Worm (Caenorhabditis elegans) whole organism, young adult: ENCODE data around the gene lgl-1.
A peak's percentile ranks its signal among the peaks of the same experiment; 100 is the strongest.

ENCODE experiments used
- F10E7.11 ChIP-seq: sonication (generic microtip); optimal IDR thresholded peaks from 2 replicates; lab custom pipeline; 2017; ENCODE audit warnings: mild to moderate bottlenecking, missing genetic modification characterization, moderate library complexity, missing compliant biosample characterization
- F49E8.2 ChIP-seq: sonication (generic microtip); optimal IDR thresholded peaks from 3 replicates; lab custom pipeline; 2017; ENCODE audit warnings: missing genetic modification characterization, mild to moderate bottlenecking, missing compliant biosample characterization, antibody characterized with exemption, moderate library complexity; ENCODE audit not compliant: insufficient read depth
- F55B11.4 ChIP-seq: sonication (generic microtip); optimal IDR thresholded peaks from 2 replicates; lab custom pipeline; 2016; ENCODE audit warnings: missing compliant biosample characterization, missing genetic modification characterization, borderline replicate concordance; ENCODE audit not compliant: insufficient read depth
- K11D2.4 ChIP-seq: fragments of 200-800 bp; sonication (Bioruptor generic); IDR thresholded peaks from 2 replicates; pipeline ENCODE4 v1.3.6; 2022; ENCODE audit warnings: missing genetic modification reagents, missing genetic modification characterization, missing compliant biosample characterization
- T26A5.8 ChIP-seq: sonication (generic microtip); optimal IDR thresholded peaks from 2 replicates; lab custom pipeline; 2016; ENCODE audit warnings: missing genetic modification characterization, missing compliant biosample characterization
- Y79H2A.3 ChIP-seq: fragments of 200-800 bp; sonication (Bioruptor generic); conservative IDR thresholded peaks from 2 replicates; pipeline ENCODE4 v1.3.6; 2022; ENCODE audit warnings: missing genetic modification reagents, missing genetic modification characterization, missing compliant biosample characterization
- ama-1 ChIP-seq, 3 experiments: fragments of 150-350 bp in 1 of 3; sonication (generic microtip) in 2 of 3; optimal IDR thresholded peaks; 2 replicates each; lab custom pipeline; 2014 to 2018; ENCODE audit warnings: missing biosample characterization in 2 of 3, missing genetic modification characterization in 2 of 3, missing genetic modification reagents in 2 of 3
- cebp-1 ChIP-seq, 2 experiments: fragments of 200-800 bp in 1 of 2; sonication (Bioruptor generic) in 1 of 2; sonication (generic microtip) in 1 of 2; IDR thresholded peaks in 1 of 2; optimal IDR thresholded peaks in 1 of 2; 2 replicates each; pipeline versions ENCODE4 v1.3.6 to Lab custom; 2017 to 2022; ENCODE audit warnings: missing compliant biosample characterization in 2 of 2, missing genetic modification characterization in 2 of 2, mild to moderate bottlenecking in 1 of 2, missing genetic modification reagents in 1 of 2, moderate library complexity in 1 of 2
- ceh-100 ChIP-seq: fragments of 200-800 bp; sonication (Bioruptor generic); IDR thresholded peaks from 2 replicates; pipeline ENCODE4 v1.3.6; 2022; ENCODE audit warnings: missing genetic modification reagents, missing genetic modification characterization, missing compliant biosample characterization
- dox-1 ChIP-seq: fragments of 200-800 bp; sonication (Bioruptor generic); IDR thresholded peaks from 2 replicates; pipeline ENCODE4 v1.3.6; 2022; ENCODE audit warnings: missing genetic modification reagents, missing genetic modification characterization, missing compliant biosample characterization
- efl-1 ChIP-seq: fragments of 150-350 bp; optimal IDR thresholded peaks from 2 replicates; lab custom pipeline; 2014; ENCODE audit warnings: missing biosample characterization, missing genetic modification reagents, missing genetic modification characterization
- egrh-3 ChIP-seq: fragments of 200-800 bp; sonication (Bioruptor generic); IDR thresholded peaks from 2 replicates; pipeline ENCODE4 v1.3.6; 2022; ENCODE audit warnings: missing genetic modification reagents, missing genetic modification characterization, missing compliant biosample characterization
- gei-17 ChIP-seq: fragments of 200-800 bp; sonication (Bioruptor generic); optimal IDR thresholded peaks from 2 replicates; lab custom pipeline; 2018; ENCODE audit warnings: mild to moderate bottlenecking, missing genetic modification characterization, missing compliant biosample characterization
- hmg-1.2 ChIP-seq: fragments of 200-800 bp; sonication (Bioruptor generic); IDR thresholded peaks from 2 replicates; pipeline ENCODE4 v1.3.6; 2022; ENCODE audit warnings: missing genetic modification reagents, missing genetic modification characterization, missing compliant biosample characterization
- hmg-20 ChIP-seq: fragments of 200-800 bp; sonication (Bioruptor generic); IDR thresholded peaks from 2 replicates; pipeline ENCODE4 v1.3.6; 2022; ENCODE audit warnings: missing genetic modification reagents, missing genetic modification characterization, missing compliant biosample characterization
- madf-3 ChIP-seq: fragments of 200-800 bp; sonication (Bioruptor generic); IDR thresholded peaks from 2 replicates; pipeline ENCODE4 v1.3.6; 2022; ENCODE audit warnings: missing genetic modification reagents, missing genetic modification characterization, missing compliant biosample characterization
- mcd-1 ChIP-seq: fragments of 200-800 bp; sonication (Bioruptor generic); IDR thresholded peaks from 2 replicates; pipeline ENCODE4 v1.3.6; 2022; ENCODE audit warnings: missing genetic modification reagents, missing genetic modification characterization, missing compliant biosample characterization
- mes-4 ChIP-seq: sonication (generic microtip); optimal IDR thresholded peaks from 2 replicates; lab custom pipeline; 2016; ENCODE audit warnings: missing genotype, missing genetic modification characterization, missing compliant biosample characterization
- mxl-1 ChIP-seq: sonication (generic microtip); optimal IDR thresholded peaks from 2 replicates; lab custom pipeline; 2016; ENCODE audit warnings: missing genetic modification characterization, missing compliant biosample characterization
- nfyb-1 ChIP-seq: fragments of 200-800 bp; sonication (Bioruptor generic); IDR thresholded peaks from 2 replicates; pipeline ENCODE4 v1.3.6; 2022; ENCODE audit warnings: missing genetic modification reagents, missing genetic modification characterization, missing compliant biosample characterization
- nhr-120 ChIP-seq: fragments of 200-800 bp; sonication (Bioruptor generic); IDR thresholded peaks from 2 replicates; pipeline ENCODE4 v1.3.6; 2022; ENCODE audit warnings: missing genetic modification characterization, missing compliant biosample characterization
- nhr-80 ChIP-seq: sonication (generic microtip); optimal IDR thresholded peaks from 2 replicates; lab custom pipeline; 2016; ENCODE audit warnings: missing genetic modification characterization, missing compliant biosample characterization
- rcor-1 ChIP-seq: fragments of 200-800 bp; sonication (Bioruptor generic); IDR thresholded peaks from 2 replicates; pipeline ENCODE4 v1.3.6; 2022; ENCODE audit warnings: missing genetic modification reagents, missing genetic modification characterization, missing compliant biosample characterization
- rec-8 ChIP-seq, 2 experiments: sonication (generic microtip); optimal IDR thresholded peaks; 2 replicates each; lab custom pipeline; 2016; ENCODE audit warnings: mild to moderate bottlenecking in 2 of 2, missing genetic modification characterization in 2 of 2, missing genetic modification reagents in 2 of 2, missing genotype in 2 of 2, missing biosample characterization in 1 of 2, missing compliant biosample characterization in 1 of 2, moderate library complexity in 1 of 2
- repo-1 ChIP-seq: sonication (generic microtip); optimal IDR thresholded peaks from 2 replicates; lab custom pipeline; 2017; ENCODE audit warnings: mild to moderate bottlenecking, missing genetic modification characterization, missing compliant biosample characterization
- rpc-1 ChIP-seq, 2 experiments: fragments of 150-350 bp in 1 of 2; sonication (generic microtip) in 1 of 2; optimal IDR thresholded peaks; 2 replicates each; lab custom pipeline; 2014 to 2018; ENCODE audit warnings: missing biosample characterization in 1 of 2, missing genetic modification characterization in 1 of 2, missing genetic modification reagents in 1 of 2, missing genotype in 1 of 2
- snpc-1.3 ChIP-seq: sonication (generic microtip); optimal IDR thresholded peaks from 2 replicates; lab custom pipeline; 2017; ENCODE audit warnings: missing genetic modification characterization, mild to moderate bottlenecking, missing compliant biosample characterization, antibody characterized with exemption, moderate library complexity, missing genotype, missing genetic modification reagents; ENCODE audit not compliant: insufficient read depth
- tbp1 ChIP-seq: fragments of 200-800 bp; sonication (Bioruptor generic); optimal IDR thresholded peaks from 2 replicates; lab custom pipeline; 2018; ENCODE audit warnings: mild to moderate bottlenecking, missing genetic modification characterization, missing compliant biosample characterization
- zfh-2 ChIP-seq: fragments of 200-800 bp; sonication (Bioruptor generic); conservative IDR thresholded peaks from 2 replicates; pipeline ENCODE4 v1.3.6; 2022; ENCODE audit warnings: missing genetic modification reagents, missing genetic modification characterization, missing compliant biosample characterization
- ztf-18 ChIP-seq: sonication (generic microtip); optimal IDR thresholded peaks from 2 replicates; lab custom pipeline; 2016; ENCODE audit warnings: missing genotype, mild to moderate bottlenecking, missing genetic modification characterization, missing compliant biosample characterization

The lgl-1 gene

ce11 chrX:871020-871419, at the start of gene lgl-1:
Gene lgl-1 (minus strand): TSS chrX:871089.
- TF ChIP-seq cebp-1 (GFP tag; IDR thresholded peaks at IDR 0.05; lab: Robert Waterston, UW) (peak; percentile 70; the same call in 1 of the 2 replicates), cebp-1 (tag; optimal IDR thresholded peaks at IDR 0.05; lab: Kevin White, UChicago) (peak; percentile 93), rpc-1 (optimal IDR thresholded peaks at IDR 0.05; lab: Kevin White, UChicago) (no peak), rpc-1 (tag; optimal IDR thresholded peaks at IDR 0.05; lab: Kevin White, UChicago) (no peak), nfyb-1 (GFP tag; lab: Robert Waterston, UW) (no peak), snpc-1.3 (tag; lab: Kevin White, UChicago) (no peak), egrh-3 (peak; percentile 29; the same call in 1 of the 2 replicates), mes-4 (tag; lab: Kevin White, UChicago) (no peak), ama-1 (optimal IDR thresholded peaks at IDR 0.05; lab: Kevin White, UChicago) (no peak), ama-1 (GFP tag; optimal IDR thresholded peaks at IDR 0.05; lab: Kevin White, UChicago) (no peak), zfh-2 (GFP tag; lab: Robert Waterston, UW) (peak; percentile 74), hmg-1.2 (GFP tag; lab: Robert Waterston, UW) (peak; percentile 83), dox-1 (GFP tag; lab: Robert Waterston, UW) (peak; percentile 58; the same call in 1 of the 2 replicates), mcd-1 (GFP tag; lab: Robert Waterston, UW) (peak; percentile 41; the same call in 1 of the 2 replicates), ztf-18 (tag; lab: Kevin White, UChicago) (no peak), nhr-80 (tag; lab: Kevin White, UChicago) (peak; percentile 26), rcor-1 (GFP tag; lab: Robert Waterston, UW) (0 out of 2 replicates have a peak, but pooled peaks have one; percentile 22), madf-3 (GFP tag; lab: Robert Waterston, UW) (0 out of 2 replicates have a peak, but pooled peaks have one; percentile 16)

ce11 chrX:918097-918496, 47.2 kb upstream of the lgl-1 start, which contains the start of gene F35H12.5:
Gene F35H12.5 (plus strand): TSS chrX:918397.
- TF ChIP-seq ceh-100 (GFP tag; lab: Robert Waterston, UW) = no peak
- TF ChIP-seq tbp1 (GFP tag; lab: Kevin White, UChicago) = no peak
- no peak for TF ChIP-seq F49E8.2 (tag; lab: Kevin White, UChicago)
- TF ChIP-seq efl-1 (GFP tag; lab: Kevin White, UChicago) = no peak
- no peak for TF ChIP-seq hmg-20 (GFP tag; lab: Robert Waterston, UW)
- TF ChIP-seq repo-1 (tag; lab: Kevin White, UChicago) = no peak
- TF ChIP-seq Y79H2A.3 (GFP tag; lab: Robert Waterston, UW) = no peak
- TF ChIP-seq K11D2.4 = no peak
- TF ChIP-seq gei-17 = no peak

- no peak for TF ChIP-seq T26A5.8 (tag; lab: Kevin White, UChicago)
- no peak for TF ChIP-seq nhr-120
- TF ChIP-seq rec-8 (tag; optimal IDR thresholded peaks at IDR 0.05; lab: Kevin White, UChicago) = no peak
Observed at ce11 chrX:915510-915909, 44.6 kb upstream of the lgl-1 start, which contains the start of gene sel-12. Gene sel-12 (plus strand): TSS chrX:915867.

- TF ChIP-seq mxl-1 (no peak), F55B11.4 (tag; lab: Kevin White, UChicago) (no peak), nhr-80 (tag; lab: Kevin White, UChicago) (no peak), F10E7.11 (tag; lab: Kevin White, UChicago) (no peak), mes-4 (tag; lab: Kevin White, UChicago) (no peak)
Observed at ce11 chrX:912990-913389, 42.1 kb upstream of the lgl-1 start, which contains the start of gene F35H12.6. Gene F35H12.6 (plus strand): TSS chrX:913290.
